Worm (Caenorhabditis elegans) whole organism, midembryonic: ENCODE measurements around the gene F36H12.5.
"Not testable (repeated sequence)": the region's sequence is repeated elsewhere in the genome, so short reads cannot be mapped to it uniquely, and the experiment has no call there.

Source experiments
- T22C8.4 ChIP-seq: fragments of 200-800 bp; sonication (Bioruptor generic); IDR thresholded peaks from 2 replicates; pipeline ENCODE4 v1.3.6; 2022; ENCODE audit warnings: missing genetic modification characterization, missing compliant biosample characterization
- cog-1 ChIP-seq: sonication (generic microtip); optimal IDR thresholded peaks from 2 replicates; lab custom pipeline; 2016; ENCODE audit warnings: missing genetic modification characterization, missing compliant biosample characterization
- flt-1 ChIP-seq: fragments of 200-800 bp; sonication (Bioruptor generic); IDR thresholded peaks from 2 replicates; pipeline ENCODE4 v1.3.6; 2022; ENCODE audit warnings: missing genetic modification characterization, missing compliant biosample characterization
- klf-2 ChIP-seq: fragments of 200-800 bp; sonication (Bioruptor generic); conservative IDR thresholded peaks from 2 replicates; pipeline ENCODE4 v1.3.6; 2022; ENCODE audit warnings: missing genetic modification reagents, missing genetic modification characterization, missing compliant biosample characterization
- med-1 ChIP-seq: sonication (generic microtip); optimal IDR thresholded peaks from 2 replicates; lab custom pipeline; 2017; ENCODE audit warnings: missing genetic modification characterization, mild to moderate bottlenecking, missing compliant biosample characterization, antibody characterized with exemption, missing genetic modification reagents; ENCODE audit not compliant: insufficient read depth
- ref-1 ChIP-seq: fragments of 200-800 bp; sonication (Bioruptor generic); conservative IDR thresholded peaks from 2 replicates; pipeline ENCODE4 v1.3.6; 2022; ENCODE audit warnings: missing genetic modification reagents, missing genetic modification characterization, missing compliant biosample characterization
- tab-1 ChIP-seq: fragments of 200-800 bp; sonication (Bioruptor generic); IDR thresholded peaks from 2 replicates; pipeline ENCODE4 v1.3.6; 2022; ENCODE audit warnings: missing genetic modification characterization, missing compliant biosample characterization
- ztf-23 ChIP-seq: fragments of 200-800 bp; sonication (Bioruptor generic); IDR thresholded peaks from 2 replicates; pipeline ENCODE4 v1.3.6; 2022; ENCODE audit warnings: missing genetic modification reagents, missing genetic modification characterization, missing compliant biosample characterization
- ztf-29 ChIP-seq: fragments of 200-800 bp; sonication (Bioruptor generic); IDR thresholded peaks from 2 replicates; pipeline ENCODE4 v1.3.6; 2022; ENCODE audit warnings: missing genetic modification reagents, missing genetic modification characterization, missing compliant biosample characterization

The F36H12.5 gene

ce11 chrIV:5266474-5266873, at the start of gene F36H12.5:
Gene F36H12.5, plus strand, starts transcription at chrIV:5266774.
- TF ChIP-seq tab-1 (GFP tag; lab: Robert Waterston, UW) (no peak), cog-1 (tag; lab: Kevin White, UChicago) (no peak), klf-2 (GFP tag; lab: Robert Waterston, UW) (no peak), ztf-29 (no peak), ztf-23 (GFP tag; lab: Robert Waterston, UW) (no peak)

ce11 chrIV:5218496-5218895, 48.1 kb upstream of the F36H12.5 start, which contains the start of gene nsph-4.2:
Gene nsph-4.2, plus strand, starts transcription at chrIV:5218796.
- not testable (repeated sequence) for TF ChIP-seq med-1 (GFP tag; lab: Kevin White, UChicago); tab-1 (GFP tag; lab: Robert Waterston, UW); ztf-29

DNA sequence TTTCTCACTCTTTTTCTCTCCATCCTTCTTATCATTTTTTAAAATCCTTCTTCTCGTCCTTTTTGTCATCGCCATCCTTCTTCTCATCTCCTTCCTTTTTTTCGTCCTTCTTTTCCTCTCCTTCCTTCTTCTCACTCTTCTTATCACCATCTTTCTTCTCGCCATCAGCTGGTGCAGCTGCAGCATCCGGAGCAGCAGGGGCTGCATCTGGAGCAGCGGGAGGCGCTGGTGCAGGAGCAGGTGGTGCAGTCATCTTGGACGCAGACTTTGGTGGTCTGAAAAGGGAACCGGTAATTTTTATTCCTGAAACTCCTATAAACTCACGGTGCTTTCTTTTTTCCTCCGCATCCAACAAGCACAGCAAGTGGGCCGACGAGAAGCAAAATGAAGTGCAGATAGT, 44.9 kb upstream of the F36H12.5 start:
- TF ChIP-seq med-1 (GFP tag; lab: Kevin White, UChicago), result no peak
- no peak for TF ChIP-seq ztf-23 (GFP tag; lab: Robert Waterston, UW)

- TF ChIP-seq tab-1 (GFP tag; lab: Robert Waterston, UW), result no peak
- TF ChIP-seq klf-2 (GFP tag; lab: Robert Waterston, UW), result no peak
- TF ChIP-seq flt-1 (GFP tag; lab: Robert Waterston, UW), result no peak
- TF ChIP-seq med-1 (GFP tag; lab: Kevin White, UChicago), result no peak
- no peak for TF ChIP-seq ref-1 (GFP tag; lab: Robert Waterston, UW)
- no peak for TF ChIP-seq T22C8.4 (GFP tag; lab: Robert Waterston, UW)
These were observed 42.3 kb upstream of the F36H12.5 start, which contains the start of gene Y59E9AL.8 for ce11 chrIV:5224238-5224637. Gene Y59E9AL.8, minus strand, starts transcription at chrIV:5224338.

ce11 chrIV:5225277-5225822, 41.2 kb upstream of the F36H12.5 start, which contains the start of gene cylc-1:
Gene cylc-1, minus strand, starts transcription at chrIV:5225772.
- TF ChIP-seq flt-1 (GFP tag; lab: Robert Waterston, UW); med-1 (GFP tag; lab: Kevin White, UChicago); ztf-29: not testable (repeated sequence)

DNA sequence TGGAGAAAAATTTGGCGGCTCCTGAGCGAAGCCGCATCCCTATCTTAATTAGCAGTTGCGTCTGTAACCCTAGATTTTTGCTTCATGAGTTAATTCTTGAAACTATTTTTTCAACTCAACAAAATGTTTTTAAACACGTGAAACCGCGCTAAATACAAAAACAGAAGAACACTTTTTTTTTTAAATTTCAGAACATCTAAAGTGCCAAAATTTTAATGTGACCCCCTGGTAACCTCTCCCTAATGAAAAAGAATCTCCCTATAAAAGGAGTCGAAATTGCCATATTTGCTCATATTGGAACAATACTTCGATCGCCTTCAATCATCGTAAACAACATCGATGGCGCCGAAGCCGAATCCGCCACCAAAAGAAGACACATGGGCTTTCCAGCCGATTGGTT, 40.0 kb upstream of the F36H12.5 start, which contains the start of gene nsph-4.1:
nsph-4.1 (plus strand) TSS at position 301 of the 400 bp plus-strand sequence.
- TF ChIP-seq ref-1 (GFP tag; lab: Robert Waterston, UW); ztf-23 (GFP tag; lab: Robert Waterston, UW); ztf-29: not testable (repeated sequence)

DNA sequence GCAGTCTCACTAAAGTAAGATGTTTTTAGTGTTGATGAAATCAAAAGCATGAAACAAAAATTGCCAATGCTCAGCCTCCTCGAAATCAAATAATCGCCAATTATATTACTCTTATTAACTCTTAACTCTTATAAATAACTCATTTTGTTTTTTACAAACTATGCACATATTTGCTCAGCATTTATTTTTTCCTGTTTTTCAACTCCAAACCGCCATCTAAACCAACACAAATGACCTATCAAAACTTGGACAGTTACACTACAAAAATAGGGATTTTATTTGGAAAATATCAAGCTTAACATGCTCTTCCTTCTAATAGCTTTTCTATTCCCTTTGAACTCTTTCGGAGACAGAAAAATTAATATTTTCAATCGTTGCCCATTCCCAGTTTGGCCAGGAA, 38.0 kb upstream of the F36H12.5 start, which contains the start of gene thn-6:
thn-6 (plus strand) TSS at position 301 of the 400 bp plus-strand sequence.
- TF ChIP-seq ref-1 (GFP tag; lab: Robert Waterston, UW), result no peak
- no peak for TF ChIP-seq cog-1 (tag; lab: Kevin White, UChicago)
- TF ChIP-seq T22C8.4 (GFP tag; lab: Robert Waterston, UW), result no peak
- no peak for TF ChIP-seq klf-2 (GFP tag; lab: Robert Waterston, UW)
- no peak for TF ChIP-seq ztf-23 (GFP tag; lab: Robert Waterston, UW)
- TF ChIP-seq flt-1 (GFP tag; lab: Robert Waterston, UW), result no peak
- no peak for TF ChIP-seq med-1 (GFP tag; lab: Kevin White, UChicago)
- no peak for TF ChIP-seq tab-1 (GFP tag; lab: Robert Waterston, UW)
- no peak for TF ChIP-seq ztf-29

DNA sequence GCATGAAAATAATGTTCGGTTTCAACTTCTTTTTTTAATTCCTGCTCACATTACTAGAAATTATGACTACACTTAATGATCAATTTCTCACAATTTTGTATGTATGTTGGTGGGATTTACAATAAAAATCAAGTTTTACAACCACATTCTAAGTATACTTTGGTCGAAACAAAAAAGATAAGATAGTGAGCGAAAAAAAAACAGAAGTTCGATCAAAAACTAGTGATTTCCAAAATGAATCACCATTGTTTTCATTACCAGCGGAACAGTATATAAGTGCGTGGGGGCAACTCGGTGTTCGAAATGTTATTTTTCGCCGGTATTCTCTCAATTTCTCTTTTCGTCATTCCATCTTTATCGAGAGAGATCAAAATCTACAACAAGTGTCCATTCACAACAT, 36.0 kb upstream of the F36H12.5 start, which contains the start of gene thn-5:
thn-5 (plus strand) TSS at position 301 of the 400 bp plus-strand sequence.
- TF ChIP-seq med-1 (GFP tag; lab: Kevin White, UChicago) (no peak), ztf-23 (GFP tag; lab: Robert Waterston, UW) (no peak), cog-1 (tag; lab: Kevin White, UChicago) (no peak), flt-1 (GFP tag; lab: Robert Waterston, UW) (no peak), klf-2 (GFP tag; lab: Robert Waterston, UW) (no peak), ref-1 (GFP tag; lab: Robert Waterston, UW) (no peak)

DNA sequence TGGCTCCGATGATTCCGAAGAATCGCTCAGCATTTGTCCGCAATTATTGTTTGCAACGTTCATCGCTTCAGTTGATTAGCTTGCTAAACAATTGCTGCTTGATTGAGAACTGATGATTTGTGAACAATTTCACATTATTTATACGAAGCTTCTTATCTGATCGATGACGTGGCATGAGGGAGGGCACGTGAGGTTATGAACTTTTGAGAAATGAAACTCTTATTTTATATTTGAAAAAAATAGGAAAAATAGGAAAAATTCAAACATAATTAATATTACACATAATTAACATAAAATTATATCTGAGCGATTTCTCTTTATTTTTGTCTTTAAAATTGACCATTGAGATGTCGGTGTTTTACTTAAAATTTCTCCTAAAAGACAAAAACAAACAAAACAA, 11.9 kb upstream of the F36H12.5 start, which contains the start of gene F36H12.10:
F36H12.10 (minus strand) TSS at position 101 of the 400 bp plus-strand sequence.
- not testable (repeated sequence) for TF ChIP-seq med-1 (GFP tag; lab: Kevin White, UChicago); tab-1 (GFP tag; lab: Robert Waterston, UW); flt-1 (GFP tag; lab: Robert Waterston, UW)

- TF ChIP-seq ref-1 (GFP tag; lab: Robert Waterston, UW); cog-1 (tag; lab: Kevin White, UChicago); klf-2 (GFP tag; lab: Robert Waterston, UW): not testable (repeated sequence)
These were observed 9.8 kb upstream of the F36H12.5 start, which contains the start of gene F36H12.9 for ce11 chrIV:5256731-5257130. Gene F36H12.9, plus strand, starts transcription at chrIV:5257031.
